Fruit fly (Drosophila melanogaster) S2 (cell line): ENCODE measurements around the gene sog.

Experiments used
- CG8478 ChIP-seq: fragments of >200 bp; optimal IDR thresholded peaks from 2 replicates; lab custom pipeline; 2018
- CTCF ChIP-seq, 2 experiments: fragments of >200 bp; optimal IDR thresholded peaks; 2 replicates each; lab custom pipeline; 2018

- TF ChIP-seq CG8478 (lab: Kevin White, UChicago), result no peak
- TF ChIP-seq CTCF (optimal IDR thresholded peaks at IDR 0.05; lab: Kevin White, UChicago), result no peak
Measured at dm6 chrX:15575557-15575956, 57.7 kb downstream of the sog start, which contains the start of gene CG42299.
